Worm (Caenorhabditis elegans): Measurements from ENCODE around the gene C08F8.2.

Gene C08F8.2

ce11 chrIV:11146962-11147470 is 3.8 kb upstream of the C08F8.2 start, which contains the start of gene pigq-1 (continued):
- TF ChIP-seq somi-1 (GFP tag; optimal IDR thresholded peaks at IDR 0.05) (peak; percentile 14), bed-2 (GFP tag; IDR thresholded peaks at IDR 0.05) (no peak), athp-1 (tag; optimal IDR thresholded peaks at IDR 0.05) (peak; percentile 52), nhr-90 (tag; optimal IDR thresholded peaks at IDR 0.05) (no peak), snpc-4 (GFP tag; optimal IDR thresholded peaks at IDR 0.05) (no peak), snpc-4 (tag; optimal IDR thresholded peaks at IDR 0.05) (peak in 2 of 4 experiments; percentile 47 to 48), ceh-91 (GFP tag; IDR thresholded peaks at IDR 0.05) (no peak), unc-130 (GFP tag; optimal IDR thresholded peaks at IDR 0.05) (peak; percentile 12), cebp-2 (GFP tag; IDR thresholded peaks at IDR 0.05) (no peak), F49E8.2 (tag; optimal IDR thresholded peaks at IDR 0.05; ENCODE audit: insufficient read depth) (peak; percentile 86), C17E4.6 (GFP tag; IDR thresholded peaks at IDR 0.05) (0 out of 2 replicates have a peak, but pooled peaks have one; percentile 6), C06A6.2 (GFP tag; conservative IDR thresholded peaks at IDR 0.05) (no peak), atf-7 (tag; optimal IDR thresholded peaks at IDR 0.05) (peak; percentile 71), let-607 (tag; optimal IDR thresholded peaks at IDR 0.05) (peak in 1 of 2 experiments; percentile 34), snpc-1.3 (tag; optimal IDR thresholded peaks at IDR 0.05; ENCODE audit: insufficient read depth) (peak; percentile 72), madf-6 (GFP tag; IDR thresholded peaks at IDR 0.05) (peak; percentile 66), mes-4 (tag; optimal IDR thresholded peaks at IDR 0.05) (no peak), chd-7 (tag; optimal IDR thresholded peaks at IDR 0.05) (peak; percentile 52), F55B11.4 (tag; optimal IDR thresholded peaks at IDR 0.05; ENCODE audit: borderline replicate concordance, insufficient read depth) (no peak), rec-8 (tag; optimal IDR thresholded peaks at IDR 0.05) (peak; percentile 19 to 39), F23B12.7 (tag; optimal IDR thresholded peaks at IDR 0.05; ENCODE audit: insufficient read depth) (no peak), sea-2 (GFP tag; IDR thresholded peaks at IDR 0.05) (no peak), egl-44 (GFP tag; IDR thresholded peaks at IDR 0.05) (no peak), F52B5.7 (tag; optimal IDR thresholded peaks at IDR 0.05) (no peak), lsy-27 (tag; optimal IDR thresholded peaks at IDR 0.05; ENCODE audit: borderline replicate concordance, insufficient read depth) (no peak), B0019.2 (GFP tag; conservative IDR thresholded peaks at IDR 0.05) (no peak), ZK185.1 (tag; optimal IDR thresholded peaks at IDR 0.05; ENCODE audit: poor library complexity, severe bottlenecking) (peak; percentile 83), F57C9.4 (tag; optimal IDR thresholded peaks at IDR 0.05) (peak; percentile 80), ztf-25 (GFP tag; IDR thresholded peaks at IDR 0.05) (no peak), dpl-1 (GFP tag; optimal IDR thresholded peaks at IDR 0.05) (no peak), attf-5 (GFP tag; optimal IDR thresholded peaks at IDR 0.05) (peak; percentile 47), T26A5.8 (tag; optimal IDR thresholded peaks at IDR 0.05) (peak; percentile 21), fkh-3 (tag; optimal IDR thresholded peaks at IDR 0.05) (peak; percentile 86), pha-4 (tag; optimal IDR thresholded peaks at IDR 0.05) (no peak), ztf-28 (GFP tag; IDR thresholded peaks at IDR 0.05) (no peak), lin-26 (GFP tag; IDR thresholded peaks at IDR 0.05) (peak; percentile 63), die-1 (tag; optimal IDR thresholded peaks at IDR 0.05) (peak; percentile 61), efl-1 (GFP tag; optimal IDR thresholded peaks at IDR 0.05) (no peak), D2030.7 (GFP tag; IDR thresholded peaks at IDR 0.05) (0 out of 2 replicates have a peak, but pooled peaks have one; percentile 19), F39B2.1 (GFP tag; IDR thresholded peaks at IDR 0.05) (peak; percentile 47; the same call in 1 of the 2 replicates), mel-28 (tag; optimal IDR thresholded peaks at IDR 0.05; ENCODE audit: borderline replicate concordance) (no peak), F33H1.4 (GFP tag; IDR thresholded peaks at IDR 0.05) (no peak), hlh-26 (GFP tag; conservative IDR thresholded peaks at IDR 0.05) (no peak), attf-3 (GFP tag; conservative IDR thresholded peaks at IDR 0.05) (no peak), ets-4 (GFP tag; optimal IDR thresholded peaks at IDR 0.05) (no peak), lag-1 (GFP tag; IDR thresholded peaks at IDR 0.05) (no peak), him-1 (tag; optimal IDR thresholded peaks at IDR 0.05) (peak; percentile 56)
